Fruit fly (Drosophila melanogaster): ENCODE results near the gene Edc3.

Gene Edc3

DNA sequence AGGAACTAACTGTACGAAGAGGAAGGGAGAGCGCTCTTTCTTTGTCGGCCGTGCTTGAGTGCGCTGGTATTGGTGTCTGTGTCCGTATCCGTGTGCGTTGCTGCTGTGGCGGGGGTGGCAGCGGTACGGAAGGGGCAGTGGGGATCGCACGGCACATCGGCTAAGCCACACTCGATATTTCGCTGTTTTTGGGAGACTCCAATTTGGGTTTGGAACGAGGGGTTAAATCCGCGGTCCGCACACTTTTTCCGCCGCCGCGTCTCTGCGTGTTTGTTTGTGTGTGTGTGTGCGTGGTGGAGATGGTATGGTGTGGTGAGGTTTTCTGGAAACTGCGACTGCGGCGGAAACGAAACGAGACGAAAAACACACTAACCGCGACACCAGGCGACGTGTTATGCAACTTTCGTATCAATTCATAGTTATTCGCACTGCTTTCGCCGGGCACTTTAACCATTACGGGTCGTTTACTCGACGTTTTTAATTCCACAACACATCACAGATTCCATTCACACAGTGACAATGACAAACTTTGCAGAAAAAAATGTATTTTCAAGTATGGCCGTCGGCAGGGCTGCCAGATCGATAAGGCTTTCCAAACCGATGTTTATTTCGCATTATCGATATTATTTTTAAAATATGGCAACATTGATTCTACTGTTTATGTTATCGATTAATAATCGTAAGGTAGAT, 27.7 kb upstream of the Edc3 start, which contains the start of gene CycT (continued):
- TF ChIP-seq jigr1 (GFP tag; IDR thresholded peaks at IDR 0.05) (no peak), CG9609 (GFP tag; optimal IDR thresholded peaks at IDR 0.05) (peak; percentile 8), Myb (GFP tag; optimal IDR thresholded peaks at IDR 0.05) (peak; percentile 83), fu2 (GFP tag; optimal IDR thresholded peaks at IDR 0.05) (peak; percentile 3), CG17568 (GFP tag; optimal IDR thresholded peaks at IDR 0.05) (no peak), amos (GFP tag; IDR thresholded peaks at IDR 0.05; ENCODE audit: partially characterized antibody) (peak; percentile 95), hth (optimal IDR thresholded peaks at IDR 0.05) (no peak), slbo (GFP tag; IDR thresholded peaks at IDR 0.05) (0 out of 2 replicates have a peak, but pooled peaks have one; percentile 12), ato (GFP tag; IDR thresholded peaks at IDR 0.05; ENCODE audit: partially characterized antibody) (peak; percentile 89), trh (GFP tag; optimal IDR thresholded peaks at IDR 0.05) (no peak), CG17359 (tag; optimal IDR thresholded peaks at IDR 0.05) (peak; percentile 15), fd3F (GFP tag; optimal IDR thresholded peaks at IDR 0.05) (peak; percentile 24), p53 (GFP tag; optimal IDR thresholded peaks at IDR 0.05) (peak; percentile 30), Dll (GFP tag; IDR thresholded peaks at IDR 0.05; ENCODE audit: partially characterized antibody) (peak; percentile 91), az2 (GFP tag; optimal IDR thresholded peaks at IDR 0.05) (no peak), tup (GFP tag; optimal IDR thresholded peaks at IDR 0.05) (no peak), dpn (GFP tag; optimal IDR thresholded peaks at IDR 0.05) (peak; percentile 31 to 36), pho (GFP tag; optimal IDR thresholded peaks at IDR 0.05) (no peak), br (optimal IDR thresholded peaks at IDR 0.05) (no peak), inv (GFP tag; IDR thresholded peaks at IDR 0.05; ENCODE audit: partially characterized antibody) (peak; percentile 84), slou (GFP tag; optimal IDR thresholded peaks at IDR 0.05) (no peak), sima (GFP tag; optimal IDR thresholded peaks at IDR 0.05) (no peak), CG18619 (GFP tag; optimal IDR thresholded peaks at IDR 0.05) (peak; percentile 20), zfh2 (GFP tag; optimal IDR thresholded peaks at IDR 0.05) (no peak), CG2678 (tag; optimal IDR thresholded peaks at IDR 0.05) (no peak), maf-S (GFP tag; optimal IDR thresholded peaks at IDR 0.05) (no peak), CG12219 (GFP tag; optimal IDR thresholded peaks at IDR 0.05) (peak; percentile 69), tap (tag; optimal IDR thresholded peaks at IDR 0.05) (no peak), salm (tag; optimal IDR thresholded peaks at IDR 0.05) (peak; percentile 1), CG2202 (tag; optimal IDR thresholded peaks at IDR 0.05) (no peak), CG14441 (GFP tag; IDR thresholded peaks at IDR 0.05) (no peak), sob (GFP tag; IDR thresholded peaks at IDR 0.05) (peak; percentile 19; the same call in 1 of the 2 replicates), corto (GFP tag; optimal IDR thresholded peaks at IDR 0.05) (no peak), CG10543 (GFP tag; optimal IDR thresholded peaks at IDR 0.05) (peak; percentile 81), wdn (GFP tag; IDR thresholded peaks at IDR 0.05) (0 out of 2 replicates have a peak, but pooled peaks have one; percentile 17), Optix (GFP tag; IDR thresholded peaks at IDR 0.05) (no peak), CG10979 (tag; optimal IDR thresholded peaks at IDR 0.05) (peak; percentile 27), CG9797 (GFP tag; optimal IDR thresholded peaks at IDR 0.05) (peak; percentile 33), CG6791 (GFP tag; IDR thresholded peaks at IDR 0.05; ENCODE audit: partially characterized antibody) (peak; percentile 85), CG10267 (tag; optimal IDR thresholded peaks at IDR 0.05) (peak; percentile 66), CG4328 (GFP tag; optimal IDR thresholded peaks at IDR 0.05) (peak; percentile 55), danr (GFP tag; IDR thresholded peaks at IDR 0.05) (no peak), Bteb2 (GFP tag; optimal IDR thresholded peaks at IDR 0.05) (no peak), HmgZ (tag; optimal IDR thresholded peaks at IDR 0.05) (peak; percentile 63), bsh (GFP tag; optimal IDR thresholded peaks at IDR 0.05) (peak; percentile 8 to 39), Abd-B (GFP tag; optimal IDR thresholded peaks at IDR 0.05) (no peak), CG18476 (GFP tag; optimal IDR thresholded peaks at IDR 0.05) (no peak), vnd (GFP tag; IDR thresholded peaks at IDR 0.05; ENCODE audit: partially characterized antibody) (peak; percentile 81), zen (tag; optimal IDR thresholded peaks at IDR 0.05) (peak; percentile 53), gt (GFP tag; IDR thresholded peaks at IDR 0.05) (no peak)
